Fruit fly (Drosophila melanogaster) whole organism, wandering third instar larva: Measurements from ENCODE around the gene chic.

Source experiments
- Abd-B ChIP-seq: fragments of >200 bp; optimal IDR thresholded peaks from 2 replicates; lab custom pipeline; 2017; ENCODE audit warnings: missing biosample characterization, missing genetic modification characterization
- CG32264 ChIP-seq: fragments of 200-800 bp; sonication (Bioruptor generic); optimal IDR thresholded peaks from 2 replicates; lab custom pipeline; 2016; ENCODE audit warnings: missing biosample characterization, missing genetic modification characterization
- CG9705 ChIP-seq: fragments of 200-800 bp; sonication (Bioruptor generic); optimal IDR thresholded peaks from 2 replicates; lab custom pipeline; 2018; ENCODE audit warnings: missing biosample characterization, mild to moderate bottlenecking, missing genetic modification characterization
- CrebA ChIP-seq: fragments of 200-800 bp; sonication (Bioruptor generic); optimal IDR thresholded peaks from 2 replicates; lab custom pipeline; 2016; ENCODE audit warnings: missing biosample characterization, mild to moderate bottlenecking, missing genetic modification characterization, borderline replicate concordance
- Dfd ChIP-seq: fragments of >200 bp; optimal IDR thresholded peaks from 2 replicates; lab custom pipeline; 2017; ENCODE audit warnings: missing biosample characterization, missing genetic modification characterization
- Dif ChIP-seq: fragments of 200-275, 200-300 bp; sonication (Bioruptor generic); optimal IDR thresholded peaks from 2 replicates; lab custom pipeline; 2018; ENCODE audit warnings: missing biosample characterization, missing genetic modification characterization; ENCODE audit not compliant: partially characterized antibody
- GATAd ChIP-seq: sonication (Bioruptor generic); optimal IDR thresholded peaks from 2 replicates; lab custom pipeline; 2016; ENCODE audit warnings: missing biosample characterization, missing genetic modification characterization
- HLH106 ChIP-seq: fragments of 200-800 bp; optimal IDR thresholded peaks from 3 replicates; lab custom pipeline; 2019; ENCODE audit warnings: missing biosample characterization, mild to moderate bottlenecking, missing genetic modification characterization, moderate library complexity
- Hnf4 ChIP-seq: fragments of 200-800 bp; sonication (Bioruptor generic); optimal IDR thresholded peaks from 2 replicates; lab custom pipeline; 2016; ENCODE audit warnings: missing biosample characterization, mild to moderate bottlenecking, missing genetic modification characterization
- Hr78 ChIP-seq: fragments of >200 bp; optimal IDR thresholded peaks from 2 replicates; lab custom pipeline; 2017; ENCODE audit warnings: missing biosample characterization, missing genetic modification characterization
- Hr83 ChIP-seq: fragments of 200-300 bp; sonication (Bioruptor generic); optimal IDR thresholded peaks from 2 replicates; lab custom pipeline; 2016; ENCODE audit warnings: missing biosample characterization, mild to moderate bottlenecking, missing genetic modification characterization, moderate library complexity; ENCODE audit not compliant: poor library complexity, severe bottlenecking
- Jra ChIP-seq: sonication (Bioruptor generic); optimal IDR thresholded peaks from 2 replicates; lab custom pipeline; 2016; ENCODE audit warnings: missing biosample characterization, missing genetic modification characterization
- Mio ChIP-seq: sonication (Bioruptor generic); optimal IDR thresholded peaks from 2 replicates; lab custom pipeline; 2016; ENCODE audit warnings: missing biosample characterization, missing genetic modification characterization
- Myc ChIP-seq: fragments of >200 bp; optimal IDR thresholded peaks from 2 replicates; lab custom pipeline; 2017
- N ChIP-seq: fragments of >200 bp; optimal IDR thresholded peaks from 2 replicates; lab custom pipeline; 2018; ENCODE audit warnings: missing biosample characterization, missing external identifiers, missing genetic modification characterization
- OdsH ChIP-seq: fragments of 200-800 bp; sonication (Bioruptor generic); optimal IDR thresholded peaks from 2 replicates; lab custom pipeline; 2016; ENCODE audit warnings: missing biosample characterization, mild to moderate bottlenecking, missing genetic modification characterization
- Rel ChIP-seq, 2 experiments: fragments of 200-800 bp; sonication (Bioruptor generic) in 1 of 2; optimal IDR thresholded peaks; 2 replicates in 1 of 2; 3 replicates in 1 of 2; lab custom pipeline; 2016 to 2019; ENCODE audit warnings: mild to moderate bottlenecking in 2 of 2, missing biosample characterization in 2 of 2, missing genetic modification characterization in 2 of 2, moderate library complexity in 1 of 2
- Sp1 ChIP-seq: fragments of 200-800 bp; sonication (Bioruptor generic); optimal IDR thresholded peaks from 3 replicates; lab custom pipeline; 2019; ENCODE audit warnings: missing biosample characterization, mild to moderate bottlenecking, missing genetic modification characterization, moderate library complexity
- Vsx2 ChIP-seq: fragments of 200-300, 225-300 bp; sonication (Bioruptor generic); optimal IDR thresholded peaks from 2 replicates; lab custom pipeline; 2018; ENCODE audit warnings: missing biosample characterization, missing genetic modification characterization; ENCODE audit not compliant: partially characterized antibody
- br ChIP-seq: fragments of 200-800 bp; sonication (Bioruptor generic); optimal IDR thresholded peaks from 2 replicates; lab custom pipeline; 2016; ENCODE audit warnings: missing biosample characterization, missing genetic modification characterization
- brk ChIP-seq: fragments of 200-800 bp; sonication (Bioruptor generic); optimal IDR thresholded peaks from 2 replicates; lab custom pipeline; 2016; ENCODE audit warnings: missing biosample characterization, mild to moderate bottlenecking, missing genetic modification characterization
- dl ChIP-seq, 2 experiments: fragments of 175-275, 200-275 bp in 1 of 2; fragments of 200-275 bp in 1 of 2; sonication (Bioruptor generic); optimal IDR thresholded peaks; lab custom pipeline; 2018; ENCODE audit warnings: mild to moderate bottlenecking in 2 of 2, missing biosample characterization in 2 of 2, missing genetic modification characterization in 2 of 2, moderate library complexity in 2 of 2; ENCODE audit not compliant: partially characterized antibody in 2 of 2, insufficient read depth in 1 of 2
- dmrt93B ChIP-seq: fragments of 200-800 bp; sonication (Bioruptor generic); optimal IDR thresholded peaks from 2 replicates; lab custom pipeline; 2018; ENCODE audit warnings: missing biosample characterization, mild to moderate bottlenecking, missing genetic modification characterization
- dsf ChIP-seq: sonication (Bioruptor generic); optimal IDR thresholded peaks from 2 replicates; lab custom pipeline; 2016; ENCODE audit warnings: missing biosample characterization, missing genetic modification characterization, borderline replicate concordance
- ey ChIP-seq: fragments of 200-800 bp; sonication (Bioruptor generic); optimal IDR thresholded peaks from 2 replicates; lab custom pipeline; 2016; ENCODE audit warnings: missing biosample characterization, missing genetic modification characterization
- foxo ChIP-seq, 2 experiments: fragments of 200-800 bp; sonication (Bioruptor generic); optimal IDR thresholded peaks; 2 replicates in 1 of 2; 3 replicates in 1 of 2; lab custom pipeline; 2016 to 2017; ENCODE audit warnings: missing biosample characterization in 2 of 2, missing genetic modification characterization in 2 of 2
- fru ChIP-seq: fragments of 200-800 bp; sonication (Bioruptor generic); optimal IDR thresholded peaks from 3 replicates; lab custom pipeline; 2016; ENCODE audit warnings: missing biosample characterization, mild to moderate bottlenecking, missing genetic modification characterization
- h ChIP-seq: fragments of 200-800 bp; sonication (Bioruptor generic); optimal IDR thresholded peaks from 3 replicates; lab custom pipeline; 2016; ENCODE audit warnings: missing biosample characterization, mild to moderate bottlenecking, missing genetic modification characterization
- jim ChIP-seq: fragments of 175-275, 200-325 bp; sonication (Bioruptor generic); optimal IDR thresholded peaks from 2 replicates; lab custom pipeline; 2016; ENCODE audit warnings: missing biosample characterization, mild to moderate bottlenecking, missing genetic modification characterization
- lola ChIP-seq: fragments of >200 bp; optimal IDR thresholded peaks from 2 replicates; lab custom pipeline; 2017; ENCODE audit warnings: missing biosample characterization, missing genetic modification characterization
- pan ChIP-seq: fragments of >200 bp; optimal IDR thresholded peaks from 2 replicates; lab custom pipeline; 2017
- psq ChIP-seq: fragments of 200-800 bp; sonication (Bioruptor generic); optimal IDR thresholded peaks from 3 replicates; lab custom pipeline; 2017; ENCODE audit warnings: missing biosample characterization, mild to moderate bottlenecking, missing genetic modification characterization, moderate library complexity
- rgr ChIP-seq: fragments of 200-800 bp; sonication (Bioruptor generic); optimal IDR thresholded peaks from 3 replicates; lab custom pipeline; 2016; ENCODE audit warnings: missing biosample characterization, mild to moderate bottlenecking, missing genetic modification characterization
- sage ChIP-seq: fragments of 200-800 bp; sonication (Bioruptor generic); optimal IDR thresholded peaks from 2 replicates; lab custom pipeline; 2016; ENCODE audit warnings: missing biosample characterization, mild to moderate bottlenecking, missing genetic modification characterization
- sv ChIP-seq: fragments of 200-800 bp; sonication (Bioruptor generic); optimal IDR thresholded peaks from 3 replicates; lab custom pipeline; 2016; ENCODE audit warnings: missing biosample characterization, missing genetic modification characterization
- tai ChIP-seq: sonication (Bioruptor generic); optimal IDR thresholded peaks from 2 replicates; lab custom pipeline; 2016; ENCODE audit warnings: missing biosample characterization, missing genetic modification characterization
- usp ChIP-seq: fragments of >200 bp; optimal IDR thresholded peaks from 2 replicates; lab custom pipeline; 2017; ENCODE audit warnings: missing biosample characterization, missing genetic modification characterization
- woc ChIP-seq: sonication (Bioruptor generic); optimal IDR thresholded peaks from 2 replicates; lab custom pipeline; 2016; ENCODE audit warnings: missing biosample characterization, mild to moderate bottlenecking, missing genetic modification characterization

Gene chic

dm6 chr2L:5998383-5998782 is 17.6 kb upstream of the chic start:
- TF ChIP-seq Sp1 (GFP tag; lab: Kevin White, UChicago) (no peak), Hr83 (GFP tag; lab: Kevin White, UChicago) (peak; percentile 18), Dif (no peak)

dm6 chr2L:5997609-5998229 is 16.9 kb upstream of the chic start:
- TF ChIP-seq sv (GFP tag; lab: Kevin White, UChicago) (no peak), lola (no peak), Mio (GFP tag; lab: Kevin White, UChicago) (no peak), Rel (GFP tag; optimal IDR thresholded peaks at IDR 0.05; lab: Kevin White, UChicago) (no peak), Rel (tag; optimal IDR thresholded peaks at IDR 0.05; lab: Kevin White, UChicago) (no peak), ey (GFP tag; lab: Kevin White, UChicago) (no peak), CrebA (GFP tag; lab: Kevin White, UChicago) (no peak), rgr (no peak), Dif (no peak), fru (GFP tag; lab: Kevin White, UChicago) (peak; percentile 8), HLH106 (tag; lab: Kevin White, UChicago) (peak; percentile 3), psq (no peak), CG9705 (GFP tag; lab: Kevin White, UChicago) (peak; percentile 5), CG32264 (GFP tag; lab: Kevin White, UChicago) (no peak), dl (GFP tag; optimal IDR thresholded peaks at IDR 0.05; lab: Kevin White, UChicago; ENCODE audit: insufficient read depth in 1 of 2, partially characterized antibody in 2 of 2) (no peak), pan (lab: Kevin White, UChicago) (no peak), Jra (GFP tag; lab: Kevin White, UChicago) (no peak), sage (GFP tag; lab: Kevin White, UChicago) (no peak), jim (GFP tag; lab: Kevin White, UChicago) (no peak), woc (GFP tag; lab: Kevin White, UChicago) (no peak), Myc (lab: Kevin White, UChicago) (no peak), Hr78 (no peak), Hr83 (GFP tag; lab: Kevin White, UChicago) (peak; percentile 34), Abd-B (GFP tag; lab: Kevin White, UChicago) (no peak), Sp1 (GFP tag; lab: Kevin White, UChicago) (peak; percentile 49), dmrt93B (GFP tag; lab: Kevin White, UChicago) (no peak), h (GFP tag; lab: Kevin White, UChicago) (peak; percentile 13), tai (no peak), Hnf4 (GFP tag; lab: Kevin White, UChicago) (no peak), brk (GFP tag; lab: Kevin White, UChicago) (no peak), foxo (GFP tag; optimal IDR thresholded peaks at IDR 0.05; lab: Kevin White, UChicago) (no peak), br (GFP tag; lab: Kevin White, UChicago) (peak; percentile 9), Vsx2 (GFP tag; lab: Kevin White, UChicago) (no peak), Dfd (GFP tag; lab: Kevin White, UChicago) (no peak), dsf (no peak), GATAd (no peak), OdsH (GFP tag; lab: Kevin White, UChicago) (peak; percentile 6), usp (no peak), N (peak; percentile 34)

- TF ChIP-seq Mio (GFP tag; lab: Kevin White, UChicago) (no peak), ey (GFP tag; lab: Kevin White, UChicago) (no peak), jim (GFP tag; lab: Kevin White, UChicago) (no peak), dl (GFP tag; optimal IDR thresholded peaks at IDR 0.05; lab: Kevin White, UChicago; ENCODE audit: insufficient read depth in 1 of 2, partially characterized antibody in 2 of 2) (no peak), Hr78 (no peak), br (GFP tag; lab: Kevin White, UChicago) (no peak), Myc (lab: Kevin White, UChicago) (no peak), OdsH (GFP tag; lab: Kevin White, UChicago) (no peak), N (no peak), dmrt93B (GFP tag; lab: Kevin White, UChicago) (no peak), fru (GFP tag; lab: Kevin White, UChicago) (no peak), usp (no peak), CG32264 (GFP tag; lab: Kevin White, UChicago) (no peak), Hr83 (GFP tag; lab: Kevin White, UChicago) (no peak), Sp1 (GFP tag; lab: Kevin White, UChicago) (no peak), sage (GFP tag; lab: Kevin White, UChicago) (no peak)
- TF ChIP-seq, all 38 proteins: peak for 0
Measured at dm6 chr2L:5990447-5990846, 9.6 kb upstream of the chic start.
